Worm (Caenorhabditis elegans) whole organism, L4 larva: ENCODE data around the gene ZK643.5.

Experiments used
- F44E2.7 ChIP-seq: fragments of 200-800 bp; sonication (Bioruptor generic); IDR thresholded peaks from 2 replicates; pipeline ENCODE4 v2.1.2; 2022; ENCODE audit warnings: missing genetic modification characterization, missing compliant biosample characterization
- F49E8.2 ChIP-seq: sonication (generic microtip); optimal IDR thresholded peaks from 2 replicates; lab custom pipeline; 2016; ENCODE audit warnings: missing compliant biosample characterization, mild to moderate bottlenecking, missing genetic modification characterization, borderline replicate concordance
- T26A8.4 ChIP-seq: fragments of 200-800 bp; sonication (Bioruptor generic); IDR thresholded peaks from 2 replicates; pipeline ENCODE4 v1.3.6; 2022; ENCODE audit warnings: missing genetic modification characterization, missing compliant biosample characterization
- Y48G9A.11 ChIP-seq: fragments of 200-800 bp; sonication (Bioruptor generic); IDR thresholded peaks from 2 replicates; pipeline ENCODE4 v1.3.6; 2022; ENCODE audit warnings: missing genetic modification reagents, missing genetic modification characterization, missing compliant biosample characterization
- Y5F2A.4 ChIP-seq: fragments of 200-800 bp; sonication (Bioruptor generic); optimal IDR thresholded peaks from 2 replicates; lab custom pipeline; 2018; ENCODE audit warnings: mild to moderate bottlenecking, missing genetic modification characterization, missing compliant biosample characterization
- aha-1 ChIP-seq: fragments of 150-350 bp; peaks from one replicate; lab custom pipeline; 2014; ENCODE audit warnings: missing biosample characterization, missing genetic modification characterization
- aly-2 ChIP-seq: sonication (generic microtip); optimal IDR thresholded peaks from 2 replicates; lab custom pipeline; 2018; ENCODE audit warnings: missing biosample characterization, missing genetic modification characterization
- ama-1 ChIP-seq: fragments of 150-350 bp; optimal IDR thresholded peaks from 2 replicates; lab custom pipeline; 2014; ENCODE audit warnings: inconsistent platforms, mixed read lengths
- attf-4 ChIP-seq: sonication (generic microtip); optimal IDR thresholded peaks from 3 replicates; lab custom pipeline; 2017; ENCODE audit warnings: missing biosample characterization, missing genetic modification characterization
- ceh-44 ChIP-seq: fragments of 200-800 bp; sonication (Bioruptor generic); IDR thresholded peaks from 2 replicates; pipeline ENCODE4 v1.3.6; 2022; ENCODE audit warnings: missing genetic modification reagents, missing genetic modification characterization, missing compliant biosample characterization
- ceh-62 ChIP-seq: sonication (generic microtip); optimal IDR thresholded peaks from 2 replicates; lab custom pipeline; 2017; ENCODE audit warnings: missing biosample characterization, missing genetic modification characterization
- ceh-82 ChIP-seq: sonication (generic microtip); optimal IDR thresholded peaks from 2 replicates; lab custom pipeline; 2017; ENCODE audit warnings: missing biosample characterization, missing genetic modification characterization
- ces-1 ChIP-seq: fragments of 150-350 bp; sonication (generic microtip); optimal IDR thresholded peaks from 4 replicates; lab custom pipeline; 2014; ENCODE audit warnings: missing biosample characterization, missing genetic modification reagents, missing genetic modification characterization
- cey-2 ChIP-seq: sonication (generic microtip); optimal IDR thresholded peaks from 3 replicates; lab custom pipeline; 2017; ENCODE audit warnings: missing genetic modification characterization, mild to moderate bottlenecking, missing compliant biosample characterization, antibody characterized with exemption, borderline replicate concordance; ENCODE audit not compliant: insufficient read depth
- daf-12 ChIP-seq: fragments of 150-350 bp; optimal IDR thresholded peaks from 2 replicates; lab custom pipeline; 2014; ENCODE audit warnings: missing biosample characterization, missing genetic modification reagents, missing genetic modification characterization
- daf-8 ChIP-seq: fragments of 200-800 bp; sonication (Bioruptor generic); IDR thresholded peaks from 2 replicates; pipeline ENCODE4 v1.3.6; 2022; ENCODE audit warnings: missing genetic modification characterization, missing compliant biosample characterization
- dmd-6 ChIP-seq: fragments of 200-800 bp; sonication (Bioruptor generic); IDR thresholded peaks from 2 replicates; pipeline ENCODE4 v1.3.6; 2022; ENCODE audit warnings: missing genetic modification reagents, missing genetic modification characterization, missing compliant biosample characterization
- dve-1 ChIP-seq: sonication (generic microtip); optimal IDR thresholded peaks from 2 replicates; lab custom pipeline; 2017; ENCODE audit warnings: antibody characterized with exemption, mild to moderate bottlenecking, missing genetic modification characterization, missing compliant biosample characterization; ENCODE audit not compliant: insufficient read depth
- egl-27 ChIP-seq: sonication (generic microtip); optimal IDR thresholded peaks from 3 replicates; lab custom pipeline; 2017; ENCODE audit warnings: missing biosample characterization, missing genetic modification reagents, missing genetic modification characterization
- egl-43 ChIP-seq: fragments of 200-800 bp; sonication (Bioruptor generic); IDR thresholded peaks from 2 replicates; pipeline ENCODE4 v1.3.6; 2022; ENCODE audit warnings: missing genetic modification reagents, missing genetic modification characterization, missing compliant biosample characterization
- fos-1 ChIP-seq: fragments of 150-350 bp; optimal IDR thresholded peaks from 2 replicates; lab custom pipeline; 2014; ENCODE audit warnings: missing biosample characterization, missing genetic modification characterization
- gei-8 ChIP-seq: fragments of 200-800 bp; sonication (Bioruptor generic); optimal IDR thresholded peaks from 2 replicates; lab custom pipeline; 2018; ENCODE audit warnings: mild to moderate bottlenecking, missing genetic modification characterization, missing compliant biosample characterization
- hif-1 ChIP-seq, 2 experiments: sonication (generic microtip); optimal IDR thresholded peaks; 2 replicates each; lab custom pipeline; 2016 to 2017; ENCODE audit warnings: missing compliant biosample characterization in 2 of 2, missing genetic modification characterization in 2 of 2, missing genetic modification reagents in 2 of 2, missing genotype in 2 of 2, mild to moderate bottlenecking in 1 of 2
- hlh-30 ChIP-seq: sonication (generic microtip); optimal IDR thresholded peaks from 2 replicates; lab custom pipeline; 2017; ENCODE audit warnings: antibody characterized with exemption, mild to moderate bottlenecking, missing genetic modification characterization, missing compliant biosample characterization; ENCODE audit not compliant: insufficient read depth
- lim-7 ChIP-seq: fragments of 200-800 bp; sonication (Bioruptor generic); IDR thresholded peaks from 2 replicates; pipeline ENCODE4 v1.3.6; 2022; ENCODE audit warnings: missing genetic modification characterization, missing compliant biosample characterization
- lin-1 ChIP-seq: fragments of 200-800 bp; sonication (Bioruptor generic); IDR thresholded peaks from 2 replicates; pipeline ENCODE4 v1.3.6; 2022; ENCODE audit warnings: missing genetic modification reagents, missing genetic modification characterization, missing compliant biosample characterization
- lin-15B ChIP-seq: fragments of 150-350 bp; sonication (generic microtip); optimal IDR thresholded peaks from 3 replicates; lab custom pipeline; 2014; ENCODE audit warnings: missing biosample characterization, missing genetic modification characterization
- lin-38 ChIP-seq: fragments of 200-800 bp; sonication (Bioruptor generic); IDR thresholded peaks from 2 replicates; pipeline ENCODE4 v1.3.6; 2022; ENCODE audit warnings: missing genetic modification reagents, missing genetic modification characterization, missing compliant biosample characterization
- lir-3 ChIP-seq: sonication (generic microtip); optimal IDR thresholded peaks from 2 replicates; lab custom pipeline; 2016; ENCODE audit warnings: mild to moderate bottlenecking, missing genetic modification characterization, missing compliant biosample characterization
- lsy-2 ChIP-seq, 2 experiments: fragments of 150-350 bp in 1 of 2; sonication (generic microtip) in 1 of 2; optimal IDR thresholded peaks; 2 replicates each; lab custom pipeline; 2014 to 2017; ENCODE audit warnings: missing biosample characterization in 2 of 2, missing genetic modification characterization in 2 of 2
- mep-1 ChIP-seq: fragments of 150-350 bp; sonication (generic microtip); optimal IDR thresholded peaks from 3 replicates; lab custom pipeline; 2014; ENCODE audit warnings: missing biosample characterization, missing genetic modification characterization
- mes-2 ChIP-seq: sonication (generic microtip); optimal IDR thresholded peaks from 2 replicates; lab custom pipeline; 2016; ENCODE audit warnings: missing genotype, mild to moderate bottlenecking, missing genetic modification characterization, missing compliant biosample characterization; ENCODE audit not compliant: poor library complexity, severe bottlenecking
- nhr-102 ChIP-seq: sonication (generic microtip); optimal IDR thresholded peaks from 2 replicates; lab custom pipeline; 2016; ENCODE audit warnings: mild to moderate bottlenecking, missing genetic modification characterization, moderate library complexity, missing compliant biosample characterization
- nhr-11 ChIP-seq: fragments of 150-350 bp; optimal IDR thresholded peaks from 2 replicates; lab custom pipeline; 2014; ENCODE audit warnings: missing biosample characterization, missing genetic modification characterization
- nhr-237 ChIP-seq: sonication (generic microtip); optimal IDR thresholded peaks from 2 replicates; lab custom pipeline; 2017; ENCODE audit warnings: missing biosample characterization, missing genetic modification characterization
- nhr-25 ChIP-seq: sonication (generic microtip); optimal IDR thresholded peaks from 2 replicates; lab custom pipeline; 2017; ENCODE audit warnings: missing genetic modification characterization, mild to moderate bottlenecking, missing compliant biosample characterization, antibody characterized with exemption, moderate library complexity, borderline replicate concordance; ENCODE audit not compliant: insufficient read depth
- nhr-28 ChIP-seq: fragments of 150-350 bp; optimal IDR thresholded peaks from 2 replicates; lab custom pipeline; 2014; ENCODE audit warnings: missing biosample characterization, missing genetic modification characterization
- nhr-42 ChIP-seq: fragments of 200-800 bp; sonication (Bioruptor generic); IDR thresholded peaks from 2 replicates; pipeline ENCODE4 v1.3.6; 2022; ENCODE audit warnings: missing genetic modification characterization, missing compliant biosample characterization
- nhr-6 ChIP-seq: fragments of 150-350 bp; optimal IDR thresholded peaks from 2 replicates; lab custom pipeline; 2014; ENCODE audit warnings: missing biosample characterization, missing genetic modification characterization
- pha-4 ChIP-seq, 2 experiments: fragments of 150-350 bp in 1 of 2; fragments of 200-800 bp in 1 of 2; sonication (Bioruptor generic) in 1 of 2; IDR thresholded peaks in 1 of 2; optimal IDR thresholded peaks in 1 of 2; 2 replicates each; pipeline versions ENCODE4 v1.3.6 to Lab custom; 2014 to 2022; ENCODE audit warnings: missing genetic modification characterization in 2 of 2, missing genetic modification reagents in 2 of 2, missing biosample characterization in 1 of 2, missing compliant biosample characterization in 1 of 2
- php-3 ChIP-seq: fragments of 200-800 bp; sonication (Bioruptor generic); IDR thresholded peaks from 2 replicates; pipeline ENCODE4 v1.3.6; 2022; ENCODE audit warnings: missing genetic modification reagents, missing genetic modification characterization, missing compliant biosample characterization
- skn-1 ChIP-seq: fragments of 150-350 bp; optimal IDR thresholded peaks from 2 replicates; lab custom pipeline; 2014; ENCODE audit warnings: missing biosample characterization, missing genetic modification characterization
- zag-1 ChIP-seq: fragments of 150-350 bp; optimal IDR thresholded peaks from 2 replicates; lab custom pipeline; 2014; ENCODE audit warnings: missing biosample characterization, missing genetic modification characterization
- zfp-2 ChIP-seq: sonication (generic microtip); optimal IDR thresholded peaks from 2 replicates; lab custom pipeline; 2016; ENCODE audit warnings: mild to moderate bottlenecking, missing genetic modification characterization, missing compliant biosample characterization
- zfp-3 ChIP-seq: fragments of 200-800 bp; sonication (Bioruptor generic); conservative IDR thresholded peaks from 2 replicates; pipeline ENCODE4 v1.3.6; 2022; ENCODE audit warnings: missing genetic modification reagents, missing genetic modification characterization, missing compliant biosample characterization

The ZK643.5 gene

DNA sequence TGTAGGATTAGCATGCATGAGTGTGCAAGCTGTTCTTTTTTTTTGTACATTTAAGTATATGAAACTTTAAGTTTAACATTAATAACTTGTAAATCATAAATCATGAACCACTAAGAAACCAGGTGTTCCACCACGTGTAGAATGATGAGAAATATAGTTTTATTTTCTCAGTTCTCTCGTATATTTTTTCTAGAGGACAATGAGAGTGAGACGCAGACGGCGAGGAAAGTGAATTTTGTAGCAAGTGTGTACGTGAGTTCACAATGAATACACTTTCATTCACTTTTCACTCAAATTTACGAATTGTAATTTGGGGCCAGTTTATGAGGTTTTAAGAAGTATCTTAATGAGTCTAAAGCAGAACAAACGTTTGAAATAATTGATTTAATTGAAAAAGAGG is 29.5 kb downstream of the ZK643.5 start (continued):
- TF ChIP-seq Y48G9A.11 (GFP tag; lab: Robert Waterston, UW) (no peak), nhr-28 (peak; percentile 99), aha-1 (tag; lab: Kevin White, UChicago) (peak; percentile 43), mep-1 (tag; lab: Kevin White, UChicago) (peak; percentile 45), Y5F2A.4 (GFP tag; lab: Kevin White, UChicago) (no peak), skn-1 (no peak), aly-2 (tag; lab: Kevin White, UChicago) (no peak), ceh-44 (no peak), lin-15B (no peak), nhr-6 (tag; lab: Kevin White, UChicago) (no peak), php-3 (GFP tag; lab: Robert Waterston, UW) (no peak), ces-1 (no peak), zag-1 (tag; lab: Kevin White, UChicago) (no peak), nhr-11 (tag; lab: Kevin White, UChicago) (no peak), T26A8.4 (GFP tag; lab: Robert Waterston, UW) (no peak), daf-8 (no peak), mes-2 (tag; lab: Kevin White, UChicago) (no peak), cey-2 (tag; lab: Kevin White, UChicago) (no peak), zfp-2 (tag; lab: Kevin White, UChicago) (no peak), lir-3 (tag; lab: Kevin White, UChicago) (no peak), hlh-30 (tag; lab: Kevin White, UChicago) (peak; percentile 35), egl-43 (GFP tag; lab: Robert Waterston, UW) (no peak), nhr-102 (tag; lab: Kevin White, UChicago) (no peak), egl-27 (no peak), dve-1 (no peak), lin-38 (GFP tag; lab: Robert Waterston, UW) (no peak), fos-1 (tag; lab: Kevin White, UChicago) (no peak), lim-7 (no peak), nhr-42 (GFP tag; lab: Robert Waterston, UW) (no peak), ama-1 (no peak), gei-8 (GFP tag; lab: Kevin White, UChicago) (no peak), zfp-3 (GFP tag; lab: Robert Waterston, UW) (no peak), F49E8.2 (no peak), F44E2.7 (GFP tag; lab: Robert Waterston, UW) (no peak), pha-4 (GFP tag; IDR thresholded peaks at IDR 0.05; lab: Robert Waterston, UW) (no peak), pha-4 (tag; optimal IDR thresholded peaks at IDR 0.05; lab: Kevin White, UChicago) (no peak), nhr-25 (tag; lab: Kevin White, UChicago) (no peak), daf-12 (no peak), lin-1 (no peak), lsy-2 (tag; optimal IDR thresholded peaks at IDR 0.05; lab: Kevin White, UChicago) (peak in 1 of 2 experiments; percentile 18), ceh-62 (tag; lab: Kevin White, UChicago) (no peak), ceh-82 (tag; lab: Kevin White, UChicago) (no peak), attf-4 (tag; lab: Kevin White, UChicago) (no peak)

DNA sequence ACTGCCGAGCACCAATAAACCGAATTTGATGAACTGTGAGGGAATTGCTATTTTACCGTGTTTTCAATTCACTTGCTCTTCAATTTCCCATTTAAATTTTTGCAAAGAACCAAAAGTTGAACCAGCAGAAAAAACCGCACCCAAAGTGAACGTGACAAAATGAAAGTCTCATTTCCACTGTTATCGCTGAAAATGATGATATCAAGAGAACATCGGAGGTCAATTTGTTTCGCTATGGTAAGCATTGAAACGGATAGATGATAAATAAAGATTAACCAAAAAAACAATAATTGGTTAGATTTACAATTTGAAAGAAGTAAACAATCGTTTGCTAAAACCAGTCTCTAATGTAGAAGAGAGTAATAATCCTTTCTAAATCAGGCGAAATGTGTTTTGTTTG is 30.5 kb downstream of the ZK643.5 start:
- TF ChIP-seq hif-1 (tag; optimal IDR thresholded peaks at IDR 0.05; lab: Kevin White, UChicago), result peak in 1 of 2 experiments; percentile 87
- peak; percentile 49 for TF ChIP-seq aha-1 (tag; lab: Kevin White, UChicago)
- TF ChIP-seq nhr-237 (tag; lab: Kevin White, UChicago), result no peak
- TF ChIP-seq nhr-28, result peak; percentile 47
- peak; percentile 60 for TF ChIP-seq dmd-6 (GFP tag; lab: Robert Waterston, UW)
